Fruit fly (Drosophila melanogaster): Measurements from ENCODE around the gene Mdr65.

dm6 chr3L:6232261-6232660 lies 13.3 kb downstream of the Mdr65 start, which contains the start of gene CG13299:
- TF ChIP-seq esn (GFP tag; optimal IDR thresholded peaks at IDR 0.05) (no peak), Hr38 (GFP tag; optimal IDR thresholded peaks at IDR 0.05) (no peak), lz (GFP tag; optimal IDR thresholded peaks at IDR 0.05) (no peak), cyc (GFP tag; optimal IDR thresholded peaks at IDR 0.05) (no peak), Eip78C (GFP tag) (no peak), Hr39 (GFP tag; optimal IDR thresholded peaks at IDR 0.05) (no peak), CG6792 (GFP tag; optimal IDR thresholded peaks at IDR 0.05) (no peak)

All from whole organism, prepupa.